Fruit fly (Drosophila melanogaster): ENCODE measurements around the gene CG16953.

Gene CG16953

dm6 chr3R:20543719-20544118 is 41.9 kb downstream of the CG16953 start:
- no peak for TF ChIP-seq CG8478 (optimal IDR thresholded peaks at IDR 0.05)
- no peak for TF ChIP-seq CTCF (optimal IDR thresholded peaks at IDR 0.05)

dm6 chr3R:20543220-20543619 is 42.4 kb downstream of the CG16953 start:
- TF ChIP-seq CG8478 (optimal IDR thresholded peaks at IDR 0.05), result no peak
- no peak for TF ChIP-seq CTCF (optimal IDR thresholded peaks at IDR 0.05)

dm6 chr3R:20542283-20543144 is 43.1 kb downstream of the CG16953 start:
- no peak for TF ChIP-seq CG8478 (optimal IDR thresholded peaks at IDR 0.05)
- TF ChIP-seq CTCF (optimal IDR thresholded peaks at IDR 0.05), result no peak

dm6 chr3R:20534575-20534974 is 51.1 kb downstream of the CG16953 start, which contains the start of the genes MtnE and MtnD:
Gene MtnE, minus strand, starts transcription at chr3R:20534704.
Gene MtnD, plus strand, starts transcription at chr3R:20534962.
- TF ChIP-seq CG8478 (optimal IDR thresholded peaks at IDR 0.05) (no peak), CTCF (optimal IDR thresholded peaks at IDR 0.05) (no peak)
